Worm (Caenorhabditis elegans): ENCODE data around the gene F25B5.6.

DNA sequence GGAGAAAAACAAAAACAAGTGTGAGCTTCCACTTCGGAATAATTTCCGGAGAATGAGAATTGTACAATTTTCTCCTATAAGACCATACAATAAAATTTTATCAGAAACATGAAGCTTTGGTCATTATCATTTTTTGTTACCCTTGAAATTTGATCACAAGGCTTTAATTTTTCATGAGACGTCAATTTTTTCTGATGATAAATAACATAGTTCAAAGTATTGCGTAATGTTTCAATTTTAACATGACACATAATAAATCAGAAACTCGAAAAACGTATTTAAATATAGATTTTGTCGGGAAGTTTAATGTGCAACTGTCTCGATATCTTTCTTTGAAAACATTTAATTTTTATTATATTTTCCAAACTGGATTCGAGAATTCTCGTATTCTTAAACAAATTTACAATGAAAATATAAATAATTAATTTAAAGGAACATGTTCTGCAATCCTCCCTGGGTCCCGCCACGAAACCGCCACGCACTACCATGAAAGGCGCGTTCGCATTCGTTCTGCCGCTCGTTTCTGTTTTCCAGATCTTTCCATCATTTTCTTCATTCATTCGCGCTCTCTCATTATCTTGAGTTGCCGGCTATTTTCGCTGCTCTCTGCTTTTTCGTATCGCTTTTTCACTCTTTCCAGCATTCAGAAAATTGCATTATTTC lies 9.6 kb downstream of the F25B5.6 start:
- TF ChIP-seq alr-1 (tag; optimal IDR thresholded peaks at IDR 0.05) (no peak), sem-4 (tag; optimal IDR thresholded peaks at IDR 0.05) (no peak), ztf-11 (tag; optimal IDR thresholded peaks at IDR 0.05) (no peak), elt-1 (tag; optimal IDR thresholded peaks at IDR 0.05) (no peak), skn-1 (tag; optimal IDR thresholded peaks at IDR 0.05) (no peak)

Measured in whole organism, L2 larva.